Fruit fly (Drosophila melanogaster) whole organism, pupa: ENCODE measurements around the gene Mon1.

Experiments used
- CG12605 ChIP-seq: fragments of 200-800 bp; sonication (Bioruptor generic); IDR thresholded peaks from 2 replicates; pipeline ENCODE4 v1.3.6; 2022; ENCODE audit warnings: missing biosample characterization, missing genetic modification characterization
- CG8159 ChIP-seq: fragments of 200-800 bp; sonication (Bioruptor generic); optimal IDR thresholded peaks from 3 replicates; lab custom pipeline; 2018; ENCODE audit warnings: missing biosample characterization, mild to moderate bottlenecking, missing genetic modification characterization, moderate library complexity
- CG9948 ChIP-seq: fragments of 200-800 bp; sonication (Bioruptor generic); optimal IDR thresholded peaks from 2 replicates; lab custom pipeline; 2018; ENCODE audit warnings: missing biosample characterization, mild to moderate bottlenecking, missing genetic modification characterization, moderate library complexity
- Snoo ChIP-seq: fragments of 200-800 bp; sonication (Bioruptor generic); optimal IDR thresholded peaks from 3 replicates; lab custom pipeline; 2017; ENCODE audit warnings: missing biosample characterization, mild to moderate bottlenecking, missing genetic modification characterization, inconsistent platforms

- TF ChIP-seq CG12605 (no peak), CG9948 (no peak), Snoo (tag; lab: Kevin White, UChicago) (no peak), CG8159 (tag; lab: Kevin White, UChicago) (no peak)
Observed at dm6 chr2L:4898165-4898564, 47.7 kb downstream of the Mon1 start.
